Worm (Caenorhabditis elegans) whole organism, L4 larva: Measurements from ENCODE around the gene clec-214.

Experiments
- T26A8.4 ChIP-seq: fragments of 200-800 bp; sonication (Bioruptor generic); IDR thresholded peaks from 2 replicates; pipeline ENCODE4 v1.3.6; 2022; ENCODE audit warnings: missing genetic modification characterization, missing compliant biosample characterization
- Y75B8A.6 ChIP-seq: fragments of 200-800 bp; sonication (Bioruptor generic); IDR thresholded peaks from 2 replicates; pipeline ENCODE4 v1.3.6; 2022; ENCODE audit warnings: missing genetic modification reagents, missing genetic modification characterization, missing compliant biosample characterization
- ZK337.2 ChIP-seq: fragments of 200-800 bp; sonication (Bioruptor generic); IDR thresholded peaks from 2 replicates; pipeline ENCODE4 v1.3.6; 2022; ENCODE audit warnings: missing genetic modification reagents, missing genetic modification characterization, missing compliant biosample characterization
- aha-1 ChIP-seq: fragments of 150-350 bp; peaks from one replicate; lab custom pipeline; 2014; ENCODE audit warnings: missing biosample characterization, missing genetic modification characterization
- aly-2 ChIP-seq: sonication (generic microtip); optimal IDR thresholded peaks from 2 replicates; lab custom pipeline; 2018; ENCODE audit warnings: missing biosample characterization, missing genetic modification characterization
- ama-1 ChIP-seq: fragments of 150-350 bp; optimal IDR thresholded peaks from 2 replicates; lab custom pipeline; 2014; ENCODE audit warnings: inconsistent platforms, mixed read lengths
- ceh-20 ChIP-seq: fragments of 200-800 bp; sonication (Bioruptor generic); IDR thresholded peaks from 2 replicates; pipeline ENCODE4 v1.3.6; 2022; ENCODE audit warnings: missing genetic modification reagents, missing genetic modification characterization, missing compliant biosample characterization
- ceh-28 ChIP-seq: fragments of 150-350 bp; optimal IDR thresholded peaks from 2 replicates; lab custom pipeline; 2014; ENCODE audit warnings: missing biosample characterization, missing genetic modification reagents, missing genetic modification characterization
- ceh-44 ChIP-seq: fragments of 200-800 bp; sonication (Bioruptor generic); IDR thresholded peaks from 2 replicates; pipeline ENCODE4 v1.3.6; 2022; ENCODE audit warnings: missing genetic modification reagents, missing genetic modification characterization, missing compliant biosample characterization
- ceh-62 ChIP-seq: sonication (generic microtip); optimal IDR thresholded peaks from 2 replicates; lab custom pipeline; 2017; ENCODE audit warnings: missing biosample characterization, missing genetic modification characterization
- ces-1 ChIP-seq: fragments of 150-350 bp; sonication (generic microtip); optimal IDR thresholded peaks from 4 replicates; lab custom pipeline; 2014; ENCODE audit warnings: missing biosample characterization, missing genetic modification reagents, missing genetic modification characterization
- daf-16 ChIP-seq, 3 experiments: sonication (generic microtip); optimal IDR thresholded peaks; 2 replicates each; lab custom pipeline; 2016 to 2017; ENCODE audit warnings: missing genetic modification characterization in 3 of 3, missing genetic modification reagents in 3 of 3, mild to moderate bottlenecking in 2 of 3, missing compliant biosample characterization in 2 of 3, missing biosample characterization in 1 of 3, moderate library complexity in 1 of 3
- dpl-1 ChIP-seq: fragments of 150-350 bp; optimal IDR thresholded peaks from 2 replicates; lab custom pipeline; 2014; ENCODE audit warnings: missing biosample characterization, missing genetic modification reagents, missing genetic modification characterization
- duxl-1 ChIP-seq: sonication (generic microtip); optimal IDR thresholded peaks from 2 replicates; lab custom pipeline; 2016; ENCODE audit warnings: mild to moderate bottlenecking, missing genetic modification characterization, moderate library complexity, missing compliant biosample characterization; ENCODE audit not compliant: poor library complexity
- dve-1 ChIP-seq: sonication (generic microtip); optimal IDR thresholded peaks from 2 replicates; lab custom pipeline; 2017; ENCODE audit warnings: antibody characterized with exemption, mild to moderate bottlenecking, missing genetic modification characterization, missing compliant biosample characterization; ENCODE audit not compliant: insufficient read depth
- egl-27 ChIP-seq: sonication (generic microtip); optimal IDR thresholded peaks from 3 replicates; lab custom pipeline; 2017; ENCODE audit warnings: missing biosample characterization, missing genetic modification reagents, missing genetic modification characterization
- egl-43 ChIP-seq: fragments of 200-800 bp; sonication (Bioruptor generic); IDR thresholded peaks from 2 replicates; pipeline ENCODE4 v1.3.6; 2022; ENCODE audit warnings: missing genetic modification reagents, missing genetic modification characterization, missing compliant biosample characterization
- gei-8 ChIP-seq: fragments of 200-800 bp; sonication (Bioruptor generic); optimal IDR thresholded peaks from 2 replicates; lab custom pipeline; 2018; ENCODE audit warnings: mild to moderate bottlenecking, missing genetic modification characterization, missing compliant biosample characterization
- hlh-30 ChIP-seq: sonication (generic microtip); optimal IDR thresholded peaks from 2 replicates; lab custom pipeline; 2017; ENCODE audit warnings: antibody characterized with exemption, mild to moderate bottlenecking, missing genetic modification characterization, missing compliant biosample characterization; ENCODE audit not compliant: insufficient read depth
- lim-7 ChIP-seq: fragments of 200-800 bp; sonication (Bioruptor generic); IDR thresholded peaks from 2 replicates; pipeline ENCODE4 v1.3.6; 2022; ENCODE audit warnings: missing genetic modification characterization, missing compliant biosample characterization
- lin-15B ChIP-seq: fragments of 150-350 bp; sonication (generic microtip); optimal IDR thresholded peaks from 3 replicates; lab custom pipeline; 2014; ENCODE audit warnings: missing biosample characterization, missing genetic modification characterization
- lin-29 ChIP-seq: fragments of 200-800 bp; sonication (Bioruptor generic); IDR thresholded peaks from 2 replicates; pipeline ENCODE4 v1.3.6; 2022; ENCODE audit warnings: missing genetic modification reagents, missing genetic modification characterization, missing compliant biosample characterization
- lin-38 ChIP-seq: fragments of 200-800 bp; sonication (Bioruptor generic); IDR thresholded peaks from 2 replicates; pipeline ENCODE4 v1.3.6; 2022; ENCODE audit warnings: missing genetic modification reagents, missing genetic modification characterization, missing compliant biosample characterization
- lsy-2 ChIP-seq, 2 experiments: fragments of 150-350 bp in 1 of 2; sonication (generic microtip) in 1 of 2; optimal IDR thresholded peaks; 2 replicates each; lab custom pipeline; 2014 to 2017; ENCODE audit warnings: missing biosample characterization in 2 of 2, missing genetic modification characterization in 2 of 2
- mep-1 ChIP-seq: fragments of 150-350 bp; sonication (generic microtip); optimal IDR thresholded peaks from 3 replicates; lab custom pipeline; 2014; ENCODE audit warnings: missing biosample characterization, missing genetic modification characterization
- mes-2 ChIP-seq: sonication (generic microtip); optimal IDR thresholded peaks from 2 replicates; lab custom pipeline; 2016; ENCODE audit warnings: missing genotype, mild to moderate bottlenecking, missing genetic modification characterization, missing compliant biosample characterization; ENCODE audit not compliant: poor library complexity, severe bottlenecking
- mxl-3 ChIP-seq: fragments of 200-800 bp; sonication (Bioruptor generic); optimal IDR thresholded peaks from 2 replicates; lab custom pipeline; 2018; ENCODE audit warnings: mild to moderate bottlenecking, missing genetic modification characterization, missing compliant biosample characterization
- nhr-25 ChIP-seq: sonication (generic microtip); optimal IDR thresholded peaks from 2 replicates; lab custom pipeline; 2017; ENCODE audit warnings: missing genetic modification characterization, mild to moderate bottlenecking, missing compliant biosample characterization, antibody characterized with exemption, moderate library complexity, borderline replicate concordance; ENCODE audit not compliant: insufficient read depth
- nhr-28 ChIP-seq: fragments of 150-350 bp; optimal IDR thresholded peaks from 2 replicates; lab custom pipeline; 2014; ENCODE audit warnings: missing biosample characterization, missing genetic modification characterization
- nhr-42 ChIP-seq: fragments of 200-800 bp; sonication (Bioruptor generic); IDR thresholded peaks from 2 replicates; pipeline ENCODE4 v1.3.6; 2022; ENCODE audit warnings: missing genetic modification characterization, missing compliant biosample characterization
- pqm-1 ChIP-seq: sonication (generic microtip); optimal IDR thresholded peaks from 2 replicates; lab custom pipeline; 2017; ENCODE audit warnings: missing biosample characterization, missing genetic modification characterization
- rbr-2 ChIP-seq: sonication (generic microtip); optimal IDR thresholded peaks from 2 replicates; lab custom pipeline; 2016; ENCODE audit warnings: missing genotype, missing genetic modification characterization, missing compliant biosample characterization
- saeg-2 ChIP-seq: fragments of 200-800 bp; sonication (Bioruptor generic); IDR thresholded peaks from 2 replicates; pipeline ENCODE4 v1.3.6; 2022; ENCODE audit warnings: missing genetic modification reagents, missing genetic modification characterization, missing compliant biosample characterization
- snpc-1.2 ChIP-seq: fragments of 200-800 bp; sonication (Bioruptor generic); IDR thresholded peaks from 2 replicates; pipeline ENCODE4 v1.3.6; 2022; ENCODE audit warnings: missing genetic modification reagents, missing genetic modification characterization, missing compliant biosample characterization
- zag-1 ChIP-seq: fragments of 150-350 bp; optimal IDR thresholded peaks from 2 replicates; lab custom pipeline; 2014; ENCODE audit warnings: missing biosample characterization, missing genetic modification characterization
- zfp-2 ChIP-seq: sonication (generic microtip); optimal IDR thresholded peaks from 2 replicates; lab custom pipeline; 2016; ENCODE audit warnings: mild to moderate bottlenecking, missing genetic modification characterization, missing compliant biosample characterization
- zfp-3 ChIP-seq: fragments of 200-800 bp; sonication (Bioruptor generic); conservative IDR thresholded peaks from 2 replicates; pipeline ENCODE4 v1.3.6; 2022; ENCODE audit warnings: missing genetic modification reagents, missing genetic modification characterization, missing compliant biosample characterization
- zip-2 ChIP-seq: fragments of 150-350 bp; optimal IDR thresholded peaks from 2 replicates; lab custom pipeline; 2014; ENCODE audit warnings: missing biosample characterization, missing genetic modification characterization

Gene clec-214

DNA sequence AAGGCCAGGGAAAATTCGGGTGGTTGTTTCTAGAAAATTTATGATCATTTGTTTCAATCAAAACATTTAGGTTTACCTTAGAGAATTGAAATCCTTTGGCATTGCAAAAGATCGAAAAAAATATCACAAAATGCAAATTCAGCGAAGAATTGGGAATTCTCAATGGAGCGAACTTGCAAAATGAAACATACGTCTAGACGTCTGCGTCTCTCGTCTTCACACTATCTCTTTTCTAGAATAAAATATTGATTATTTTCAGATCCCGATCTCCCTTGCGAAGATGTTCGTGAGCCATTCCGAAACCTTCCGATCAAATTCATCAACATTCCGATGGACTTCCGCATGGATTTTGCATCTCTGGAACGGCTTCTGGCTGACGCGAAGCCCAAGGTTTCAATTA, 29.8 kb upstream of the clec-214 start, which contains the start of gene ets-6 (continued):
- TF ChIP-seq lin-15B (tag; lab: Kevin White, UChicago), result no peak
- TF ChIP-seq aly-2, result no peak
- no peak for TF ChIP-seq zag-1
- peak; percentile 2 for TF ChIP-seq aha-1 (tag; lab: Kevin White, UChicago)
- TF ChIP-seq ces-1 (GFP tag; lab: Kevin White, UChicago), result no peak
- TF ChIP-seq mxl-3 (GFP tag; lab: Kevin White, UChicago), result no peak
- peak; percentile 52 for TF ChIP-seq mep-1 (tag; lab: Kevin White, UChicago)
- TF ChIP-seq Y75B8A.6, result no peak
- TF ChIP-seq dve-1 (tag; lab: Kevin White, UChicago), result peak; percentile 20
- no peak for TF ChIP-seq saeg-2 (GFP tag; lab: Robert Waterston, UW)
- TF ChIP-seq ceh-44 (GFP tag; lab: Robert Waterston, UW), result peak; percentile 38; the same call in 1 of the 2 replicates
- no peak for TF ChIP-seq ceh-62 (tag; lab: Kevin White, UChicago)
- TF ChIP-seq ceh-28 (tag; lab: Kevin White, UChicago), result peak; percentile 45
- TF ChIP-seq lin-38 (GFP tag; lab: Robert Waterston, UW), result peak; percentile 96
- no peak for TF ChIP-seq gei-8 (GFP tag; lab: Kevin White, UChicago)
- no peak for TF ChIP-seq ceh-20 (GFP tag; lab: Robert Waterston, UW)
- no peak for TF ChIP-seq egl-27
- TF ChIP-seq ZK337.2, result no peak
- no peak for TF ChIP-seq T26A8.4 (GFP tag; lab: Robert Waterston, UW)
- TF ChIP-seq zfp-3 (GFP tag; lab: Robert Waterston, UW), result no peak
- TF ChIP-seq pqm-1 (tag; lab: Kevin White, UChicago), result no peak
- no peak for TF ChIP-seq snpc-1.2 (GFP tag; lab: Robert Waterston, UW)
- no peak for TF ChIP-seq lim-7 (GFP tag; lab: Robert Waterston, UW)
- TF ChIP-seq hlh-30 (tag; lab: Kevin White, UChicago), result no peak
- TF ChIP-seq ama-1 (lab: Kevin White, UChicago), result no peak
- peak; percentile 67 for TF ChIP-seq mes-2 (tag; lab: Kevin White, UChicago)
- TF ChIP-seq zfp-2 (tag; lab: Kevin White, UChicago), result no peak
- peak; percentile 36 for TF ChIP-seq dpl-1

DNA sequence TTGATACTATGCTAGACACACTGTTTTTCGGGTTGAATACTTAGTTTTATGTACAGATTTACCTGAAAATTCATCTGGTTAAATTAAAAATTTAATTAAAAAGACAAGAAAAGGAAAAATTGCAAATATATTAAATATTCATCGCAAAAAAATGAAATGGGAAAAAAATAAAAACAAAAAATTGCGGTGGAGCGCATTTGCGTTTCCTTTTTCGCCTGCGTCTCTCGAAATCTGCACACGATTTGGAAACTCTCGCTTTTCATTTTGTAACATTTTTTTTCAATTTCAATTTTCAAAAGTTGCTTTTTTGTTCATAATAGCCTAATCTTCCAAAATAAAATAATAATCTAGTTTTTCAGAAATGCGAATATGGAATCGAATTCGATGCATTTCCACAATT, 22.5 kb upstream of the clec-214 start, which contains the start of the genes F19F10.11 and C50E3.5:
F19F10.11 (minus strand) TSS at position 68 of the 400 bp plus-strand sequence.
C50E3.5 (plus strand) TSS at position 360 of the 400 bp plus-strand sequence.
- TF ChIP-seq duxl-1 (tag; lab: Kevin White, UChicago) (no peak), mep-1 (tag; lab: Kevin White, UChicago) (peak; percentile 24), mes-2 (tag; lab: Kevin White, UChicago) (peak; percentile 73), dpl-1 (peak; percentile 43), daf-16 (GFP tag; optimal IDR thresholded peaks at IDR 0.05; lab: Kevin White, UChicago) (no peak), daf-16 (tag; optimal IDR thresholded peaks at IDR 0.05; lab: Kevin White, UChicago) (no peak), Y75B8A.6 (no peak), nhr-25 (tag; lab: Kevin White, UChicago) (no peak), zip-2 (tag; lab: Kevin White, UChicago) (no peak), lsy-2 (tag; optimal IDR thresholded peaks at IDR 0.05; lab: Kevin White, UChicago) (peak in 1 of 2 experiments; percentile 71), lin-29 (no peak), nhr-28 (peak; percentile 37), egl-43 (GFP tag; lab: Robert Waterston, UW) (no peak), nhr-42 (GFP tag; lab: Robert Waterston, UW) (no peak), lin-38 (GFP tag; lab: Robert Waterston, UW) (peak; percentile 97), rbr-2 (tag; lab: Kevin White, UChicago) (peak; percentile 30)
